Worm (Caenorhabditis elegans) whole organism, L2 larva: Measurements from ENCODE around the gene T02D1.8.

Experiments
- C34F6.9 ChIP-seq: fragments of 150-350 bp; optimal IDR thresholded peaks from 2 replicates; lab custom pipeline; 2014; ENCODE audit warnings: missing biosample characterization, missing genetic modification characterization
- F13H6.1 ChIP-seq: sonication (generic microtip); optimal IDR thresholded peaks from 2 replicates; lab custom pipeline; 2016; ENCODE audit warnings: missing genetic modification characterization, missing compliant biosample characterization
- R02D3.7 ChIP-seq: fragments of 150-350 bp; optimal IDR thresholded peaks from 2 replicates; lab custom pipeline; 2014; ENCODE audit warnings: missing biosample characterization, missing genetic modification characterization
- Y55F3AM.14 ChIP-seq: fragments of 200-800 bp; sonication (Bioruptor generic); optimal IDR thresholded peaks from 2 replicates; lab custom pipeline; 2018; ENCODE audit warnings: mild to moderate bottlenecking, missing genetic modification characterization, missing compliant biosample characterization
- ZK546.5 ChIP-seq: sonication (generic microtip); optimal IDR thresholded peaks from 2 replicates; lab custom pipeline; 2017; ENCODE audit warnings: missing biosample characterization, missing genetic modification characterization
- blmp-1 ChIP-seq: sonication (generic microtip); optimal IDR thresholded peaks from 2 replicates; lab custom pipeline; 2017; ENCODE audit warnings: missing genetic modification characterization, mild to moderate bottlenecking, missing compliant biosample characterization, antibody characterized with exemption, moderate library complexity; ENCODE audit not compliant: insufficient read depth
- ceh-16 ChIP-seq: fragments of 150-350 bp; optimal IDR thresholded peaks from 2 replicates; lab custom pipeline; 2014; ENCODE audit warnings: missing biosample characterization, missing genetic modification characterization
- ceh-82 ChIP-seq: fragments of 150-350 bp; optimal IDR thresholded peaks from 2 replicates; lab custom pipeline; 2014; ENCODE audit warnings: missing biosample characterization, missing genetic modification characterization
- dmd-4 ChIP-seq: sonication (generic microtip); optimal IDR thresholded peaks from 2 replicates; lab custom pipeline; 2017; ENCODE audit warnings: missing biosample characterization, missing genetic modification characterization
- egl-27 ChIP-seq: sonication (generic microtip); optimal IDR thresholded peaks from 3 replicates; lab custom pipeline; 2017; ENCODE audit warnings: missing biosample characterization, missing genetic modification reagents, missing genetic modification characterization
- elt-3 ChIP-seq: sonication (generic microtip); optimal IDR thresholded peaks from 2 replicates; lab custom pipeline; 2017; ENCODE audit warnings: missing biosample characterization, missing genetic modification characterization
- fos-1 ChIP-seq: fragments of 150-350 bp; optimal IDR thresholded peaks from 2 replicates; lab custom pipeline; 2014; ENCODE audit warnings: missing biosample characterization, missing genetic modification characterization
- gmeb-1 ChIP-seq: fragments of 150-350 bp; optimal IDR thresholded peaks from 2 replicates; lab custom pipeline; 2014; ENCODE audit warnings: missing biosample characterization, missing genetic modification characterization
- lin-11 ChIP-seq: fragments of 150-350 bp; sonication (generic microtip); optimal IDR thresholded peaks from 2 replicates; lab custom pipeline; 2014; ENCODE audit warnings: missing biosample characterization, missing genetic modification characterization, inconsistent platforms, mixed read lengths
- lin-39 ChIP-seq: fragments of 150-350 bp; optimal IDR thresholded peaks from 2 replicates; lab custom pipeline; 2014; ENCODE audit warnings: missing biosample characterization, missing genetic modification reagents, missing genetic modification characterization
- nhr-10 ChIP-seq: sonication (generic microtip); optimal IDR thresholded peaks from 2 replicates; lab custom pipeline; 2017; ENCODE audit warnings: missing biosample characterization, missing genetic modification characterization
- nhr-11 ChIP-seq: fragments of 150-350 bp; optimal IDR thresholded peaks from 2 replicates; lab custom pipeline; 2014; ENCODE audit warnings: missing biosample characterization, missing genetic modification characterization
- nhr-12 ChIP-seq: fragments of 150-350 bp; optimal IDR thresholded peaks from 2 replicates; lab custom pipeline; 2014; ENCODE audit warnings: missing biosample characterization, missing genetic modification characterization
- nhr-129 ChIP-seq: fragments of 150-350 bp; optimal IDR thresholded peaks from 2 replicates; lab custom pipeline; 2014; ENCODE audit warnings: missing biosample characterization, missing genetic modification characterization
- nhr-21 ChIP-seq: fragments of 150-350 bp; optimal IDR thresholded peaks from 2 replicates; lab custom pipeline; 2014; ENCODE audit warnings: missing biosample characterization, missing genetic modification characterization
- nhr-237 ChIP-seq: fragments of 150-350 bp; optimal IDR thresholded peaks from 2 replicates; lab custom pipeline; 2014; ENCODE audit warnings: missing biosample characterization, missing genetic modification characterization
- nhr-25 ChIP-seq: fragments of 150-350 bp; sonication (generic microtip); optimal IDR thresholded peaks from 3 replicates; lab custom pipeline; 2014; ENCODE audit warnings: missing biosample characterization, missing genetic modification characterization
- nhr-6 ChIP-seq: fragments of 150-350 bp; optimal IDR thresholded peaks from 2 replicates; lab custom pipeline; 2014; ENCODE audit warnings: missing biosample characterization, missing genetic modification characterization
- nhr-77 ChIP-seq: fragments of 150-350 bp; optimal IDR thresholded peaks from 2 replicates; lab custom pipeline; 2014; ENCODE audit warnings: missing biosample characterization, missing genetic modification characterization
- peb-1 ChIP-seq: fragments of 150-350 bp; optimal IDR thresholded peaks from 2 replicates; lab custom pipeline; 2014; ENCODE audit warnings: missing biosample characterization, missing genetic modification characterization
- sma-3 ChIP-seq: sonication (generic microtip); optimal IDR thresholded peaks from 2 replicates; lab custom pipeline; 2016; ENCODE audit warnings: missing genetic modification reagents, missing genetic modification characterization, missing compliant biosample characterization
- sma-9 ChIP-seq, 2 experiments: fragments of 150-350 bp in 1 of 2; sonication (generic microtip) in 1 of 2; optimal IDR thresholded peaks; 2 replicates each; lab custom pipeline; 2014 to 2016; ENCODE audit warnings: missing genetic modification characterization in 2 of 2, mild to moderate bottlenecking in 1 of 2, missing biosample characterization in 1 of 2, missing compliant biosample characterization in 1 of 2, missing genetic modification reagents in 1 of 2, moderate library complexity in 1 of 2
- snpc-4 ChIP-seq: fragments of 150-350 bp; optimal IDR thresholded peaks from 2 replicates; lab custom pipeline; 2014; ENCODE audit warnings: missing biosample characterization, missing genetic modification characterization
- unc-39 ChIP-seq: fragments of 150-350 bp; optimal IDR thresholded peaks from 2 replicates; lab custom pipeline; 2014; ENCODE audit warnings: missing biosample characterization, missing genetic modification characterization
- unc-55 ChIP-seq: fragments of 150-350 bp; sonication (generic microtip); optimal IDR thresholded peaks from 3 replicates; lab custom pipeline; 2014; ENCODE audit warnings: missing biosample characterization, missing genetic modification reagents, missing genetic modification characterization
- unc-62 ChIP-seq: fragments of 150-350 bp; optimal IDR thresholded peaks from 2 replicates; lab custom pipeline; 2014; ENCODE audit warnings: missing biosample characterization, missing genetic modification reagents, missing genetic modification characterization
- ztf-1 ChIP-seq: fragments of 200-800 bp; sonication (Bioruptor generic); conservative IDR thresholded peaks from 2 replicates; pipeline ENCODE4 v1.3.6; 2022; ENCODE audit warnings: missing genetic modification characterization, missing compliant biosample characterization
- ztf-4 ChIP-seq: fragments of 150-350 bp; optimal IDR thresholded peaks from 2 replicates; lab custom pipeline; 2014; ENCODE audit warnings: missing biosample characterization, missing genetic modification characterization

T02D1.8 gene

DNA sequence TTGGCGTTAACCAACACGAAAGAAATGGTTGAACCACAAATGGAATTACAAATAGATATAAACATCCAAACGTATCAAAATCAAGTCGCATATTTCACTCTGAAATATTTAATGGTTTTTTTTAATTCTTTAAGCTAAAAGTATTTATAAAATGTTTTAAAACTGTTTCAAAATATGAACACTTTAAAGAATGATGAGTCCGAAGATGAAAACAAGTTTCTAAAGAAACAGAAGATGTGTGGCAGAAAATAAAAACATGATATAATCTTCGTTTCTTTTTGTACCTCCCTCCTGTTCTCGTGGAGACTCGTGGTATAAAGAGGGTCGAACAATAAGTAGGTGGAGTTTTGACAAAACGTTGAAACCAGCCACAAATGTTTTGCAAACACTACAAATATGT is 44.0 kb upstream of the T02D1.8 start, which contains the start of gene lact-6:
TSS of gene lact-6 (minus strand) at position 101 of the 400 bp plus-strand sequence.
- TF ChIP-seq C34F6.9 (tag; lab: Kevin White, UChicago), result no peak
- no peak for TF ChIP-seq nhr-12
- no peak for TF ChIP-seq nhr-129 (tag; lab: Kevin White, UChicago)
- no peak for TF ChIP-seq sma-9 (GFP tag; optimal IDR thresholded peaks at IDR 0.05; lab: Kevin White, UChicago)
- TF ChIP-seq sma-9 (tag; optimal IDR thresholded peaks at IDR 0.05; lab: Kevin White, UChicago), result no peak
- no peak for TF ChIP-seq gmeb-1 (tag; lab: Kevin White, UChicago)
- TF ChIP-seq R02D3.7, result no peak
- TF ChIP-seq blmp-1, result no peak
- TF ChIP-seq ztf-1 (GFP tag; lab: Robert Waterston, UW), result no peak
- no peak for TF ChIP-seq nhr-21
- no peak for TF ChIP-seq peb-1
- no peak for TF ChIP-seq nhr-25
- no peak for TF ChIP-seq unc-39 (tag; lab: Kevin White, UChicago)
- no peak for TF ChIP-seq unc-55
- no peak for TF ChIP-seq egl-27 (tag; lab: Kevin White, UChicago)
- TF ChIP-seq F13H6.1 (tag; lab: Kevin White, UChicago), result no peak
- no peak for TF ChIP-seq ceh-82 (tag; lab: Kevin White, UChicago)
- no peak for TF ChIP-seq Y55F3AM.14 (GFP tag; lab: Kevin White, UChicago)
- no peak for TF ChIP-seq dmd-4 (tag; lab: Kevin White, UChicago)

DNA sequence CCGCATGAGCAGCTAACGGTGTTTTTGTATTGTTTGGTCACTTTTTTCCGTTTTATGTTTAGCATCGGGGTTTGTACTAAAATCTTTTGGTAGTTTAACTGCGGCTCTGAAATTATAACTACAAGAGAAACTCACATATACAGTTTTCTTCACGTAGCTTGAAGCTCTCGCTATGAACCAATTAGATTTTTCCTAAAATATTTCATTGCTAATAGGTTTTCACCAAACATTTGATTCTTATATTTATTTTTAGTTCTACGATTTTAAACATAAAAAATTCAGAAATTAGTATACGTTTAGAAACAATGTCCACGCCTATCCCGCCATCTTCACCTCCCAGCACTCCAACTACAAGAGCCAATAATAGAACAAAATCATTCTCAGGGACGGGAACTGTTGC is 40.1 kb upstream of the T02D1.8 start, which contains the start of gene C06A12.3:
TSS of gene C06A12.3 (plus strand) at position 301 of the 400 bp plus-strand sequence.
- TF ChIP-seq nhr-12, result no peak
- no peak for TF ChIP-seq snpc-4 (tag; lab: Kevin White, UChicago)
- TF ChIP-seq ceh-16 (tag; lab: Kevin White, UChicago), result no peak
- TF ChIP-seq ztf-4 (tag; lab: Kevin White, UChicago), result no peak
- no peak for TF ChIP-seq lin-39
- TF ChIP-seq unc-55, result no peak
- no peak for TF ChIP-seq sma-9 (GFP tag; optimal IDR thresholded peaks at IDR 0.05; lab: Kevin White, UChicago)
- no peak for TF ChIP-seq sma-9 (tag; optimal IDR thresholded peaks at IDR 0.05; lab: Kevin White, UChicago)

DNA sequence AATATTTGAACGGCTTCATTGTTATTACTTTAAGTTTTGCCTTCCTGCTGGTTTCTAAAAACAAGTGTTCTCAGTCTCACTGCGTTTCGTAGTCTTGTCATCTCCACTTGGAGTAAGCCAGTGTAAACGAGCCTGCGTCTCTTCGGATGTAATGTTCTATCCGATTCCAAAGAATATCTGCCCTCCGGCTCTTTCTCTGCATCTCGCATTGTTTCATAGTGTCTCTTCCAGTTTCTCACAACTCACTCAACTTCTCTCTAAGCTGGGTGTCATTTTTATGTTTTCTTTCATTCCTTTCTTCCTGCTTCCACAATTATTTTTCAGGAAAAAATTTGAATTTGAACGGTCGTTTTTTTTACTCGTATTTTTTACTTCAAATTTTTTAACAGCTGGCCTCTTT is 39.7 kb upstream of the T02D1.8 start:
- TF ChIP-seq unc-62 (GFP tag; lab: Kevin White, UChicago), result no peak
- TF ChIP-seq unc-55, result peak; percentile 64
- peak; percentile 33 for TF ChIP-seq sma-9 (GFP tag; optimal IDR thresholded peaks at IDR 0.05; lab: Kevin White, UChicago)
- no peak for TF ChIP-seq sma-9 (tag; optimal IDR thresholded peaks at IDR 0.05; lab: Kevin White, UChicago)
- peak; percentile 5 for TF ChIP-seq F13H6.1 (tag; lab: Kevin White, UChicago)
- TF ChIP-seq gmeb-1 (tag; lab: Kevin White, UChicago), result no peak
- peak; percentile 32 for TF ChIP-seq C34F6.9 (tag; lab: Kevin White, UChicago)

DNA sequence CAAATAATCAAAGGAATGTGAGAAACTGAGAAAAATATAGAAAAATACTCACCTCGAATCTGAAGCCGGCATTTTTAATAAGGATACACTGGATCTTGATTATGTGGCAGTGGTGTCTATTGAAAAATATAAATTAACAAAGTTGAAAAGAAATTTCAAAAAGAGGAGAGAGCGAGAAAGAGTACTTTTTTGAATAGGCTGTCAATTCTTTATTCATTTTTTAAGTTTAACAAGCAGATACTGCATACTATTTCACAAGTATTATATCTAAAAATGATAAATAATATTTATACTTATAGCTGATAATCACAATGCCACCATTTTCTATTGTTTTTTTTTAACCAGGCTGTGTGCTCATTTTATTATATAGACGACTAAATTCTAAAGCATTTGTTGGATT is 30.4 kb upstream of the T02D1.8 start, which contains the start of gene npr-26:
TSS of gene npr-26 (minus strand) at position 101 of the 400 bp plus-strand sequence.
- TF ChIP-seq nhr-11 (tag; lab: Kevin White, UChicago) (no peak), sma-3 (GFP tag; lab: Kevin White, UChicago) (no peak), unc-62 (GFP tag; lab: Kevin White, UChicago) (no peak), nhr-6 (no peak), unc-39 (tag; lab: Kevin White, UChicago) (no peak), elt-3 (tag; lab: Kevin White, UChicago) (no peak), nhr-25 (no peak), peb-1 (no peak), egl-27 (tag; lab: Kevin White, UChicago) (no peak), C34F6.9 (tag; lab: Kevin White, UChicago) (no peak), nhr-10 (no peak), nhr-77 (tag; lab: Kevin White, UChicago) (no peak), gmeb-1 (tag; lab: Kevin White, UChicago) (no peak), ZK546.5 (tag; lab: Kevin White, UChicago) (no peak), sma-9 (GFP tag; optimal IDR thresholded peaks at IDR 0.05; lab: Kevin White, UChicago) (no peak), sma-9 (tag; optimal IDR thresholded peaks at IDR 0.05; lab: Kevin White, UChicago) (no peak), lin-11 (tag; lab: Kevin White, UChicago) (no peak), nhr-21 (no peak)

DNA sequence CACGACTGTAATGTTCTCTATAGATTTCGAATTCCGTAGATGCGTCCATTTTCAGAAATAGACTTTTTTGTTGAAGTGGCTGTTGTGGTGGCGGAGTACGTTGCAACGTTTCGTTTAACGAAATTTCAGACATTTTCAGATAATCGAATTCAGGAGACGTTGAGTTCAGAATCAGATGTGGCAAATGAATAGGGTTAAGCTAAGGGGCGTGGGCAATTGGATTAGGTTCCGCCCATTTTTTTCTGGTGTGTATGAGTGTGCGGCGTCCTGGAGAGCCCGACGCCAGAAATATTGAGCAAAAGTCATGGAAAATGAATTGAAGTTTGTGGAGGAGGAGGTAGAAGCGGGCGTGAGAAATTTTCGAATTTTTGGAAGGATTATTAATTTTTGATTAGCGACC is 26.1 kb upstream of the T02D1.8 start:
- TF ChIP-seq fos-1 (tag; lab: Kevin White, UChicago) (no peak), unc-62 (GFP tag; lab: Kevin White, UChicago) (no peak), nhr-237 (tag; lab: Kevin White, UChicago) (no peak)
